Fruit fly (Drosophila melanogaster) whole organism, embryonic: ENCODE data around the gene E2f2.

ENCODE experiments used
- BEAF-32 ChIP-seq: fragments of 200-800 bp; sonication (Bioruptor generic); optimal IDR thresholded peaks from 3 replicates; lab custom pipeline; 2017; ENCODE audit warnings: missing biosample characterization, missing genetic modification characterization, mild to moderate bottlenecking, moderate library complexity, missing genetic modification reagents
- CG10209 ChIP-seq: fragments of 200-800 bp; sonication (Bioruptor generic); optimal IDR thresholded peaks from 3 replicates; lab custom pipeline; 2017; ENCODE audit warnings: missing biosample characterization, mild to moderate bottlenecking, missing genetic modification characterization, missing genetic modification reagents
- CG11696 ChIP-seq: fragments of 200-800 bp; sonication (Bioruptor generic); IDR thresholded peaks from 2 replicates; pipeline ENCODE4 v1.3.6; 2022; ENCODE audit warnings: missing biosample characterization, missing genetic modification characterization
- CG12391 ChIP-seq: fragments of 200-800 bp; sonication (Bioruptor generic); optimal IDR thresholded peaks from 3 replicates; lab custom pipeline; 2018; ENCODE audit warnings: missing biosample characterization, mild to moderate bottlenecking, missing genetic modification characterization, moderate library complexity
- CG16813 ChIP-seq: fragments of 200-800 bp; sonication (Bioruptor generic); IDR thresholded peaks from 3 replicates; pipeline ENCODE4 v1.3.6; 2022; ENCODE audit warnings: missing biosample characterization, missing genetic modification characterization; ENCODE audit not compliant: partially characterized antibody
- CG18764 ChIP-seq: fragments of 200-800 bp; sonication (Bioruptor generic); optimal IDR thresholded peaks from 3 replicates; lab custom pipeline; 2016; ENCODE audit warnings: missing biosample characterization, missing genetic modification characterization
- CG2120 ChIP-seq: fragments of 200-800 bp; sonication (Bioruptor generic); optimal IDR thresholded peaks from 3 replicates; lab custom pipeline; 2016; ENCODE audit warnings: missing biosample characterization, missing genetic modification characterization
- CG2129 ChIP-seq: fragments of 200-800 bp; sonication (Bioruptor generic); IDR thresholded peaks from 2 replicates; pipeline ENCODE4 v1.3.6; 2022; ENCODE audit warnings: missing biosample characterization, missing genetic modification characterization; ENCODE audit not compliant: partially characterized antibody
- CG32532 ChIP-seq: fragments of 200-800 bp; sonication (Bioruptor generic); IDR thresholded peaks from 2 replicates; pipeline ENCODE4 v1.3.6; 2022; ENCODE audit warnings: missing biosample characterization, missing genetic modification characterization
- CG32772 ChIP-seq: fragments of 200-800 bp; sonication (Bioruptor generic); IDR thresholded peaks from 2 replicates; pipeline ENCODE4 v1.3.6; 2022; ENCODE audit warnings: missing biosample characterization, missing genetic modification characterization
- CG4328 ChIP-seq: fragments of 200-800 bp; sonication (Bioruptor generic); optimal IDR thresholded peaks from 3 replicates; lab custom pipeline; 2017; ENCODE audit warnings: missing biosample characterization, missing genetic modification reagents, missing genetic modification characterization
- CG6765 ChIP-seq: fragments of 200-800 bp; sonication (Bioruptor generic); optimal IDR thresholded peaks from 3 replicates; lab custom pipeline; 2017; ENCODE audit warnings: missing biosample characterization, mild to moderate bottlenecking, missing genetic modification characterization
- CG7556 ChIP-seq: fragments of 200-800 bp; sonication (Bioruptor generic); optimal IDR thresholded peaks from 2 replicates; lab custom pipeline; 2017; ENCODE audit warnings: missing biosample characterization, mild to moderate bottlenecking, missing genetic modification characterization
- CG7928 ChIP-seq: fragments of 200-800 bp; sonication (Bioruptor generic); optimal IDR thresholded peaks from 2 replicates; lab custom pipeline; 2017; ENCODE audit warnings: missing biosample characterization, mild to moderate bottlenecking, missing genetic modification characterization
- D19A ChIP-seq: fragments of 200-800 bp; optimal IDR thresholded peaks from 3 replicates; lab custom pipeline; 2019; ENCODE audit warnings: missing biosample characterization, mild to moderate bottlenecking, missing genetic modification characterization, moderate library complexity
- Drgx ChIP-seq: fragments of 200-800 bp; sonication (Bioruptor generic); IDR thresholded peaks from 2 replicates; pipeline ENCODE4 v1.3.6; 2022; ENCODE audit warnings: missing biosample characterization, missing genetic modification characterization
- Fer1 ChIP-seq: fragments of 200-800 bp; sonication (Bioruptor generic); optimal IDR thresholded peaks from 2 replicates; lab custom pipeline; 2017; ENCODE audit warnings: missing biosample characterization, mild to moderate bottlenecking, missing genetic modification characterization
- H2.0 ChIP-seq: fragments of 200-800 bp; sonication (Bioruptor generic); IDR thresholded peaks from 2 replicates; pipeline ENCODE4 v1.3.6; 2022; ENCODE audit warnings: missing biosample characterization, missing genetic modification characterization
- Hr3 ChIP-seq: fragments of 200-800 bp; sonication (Bioruptor generic); optimal IDR thresholded peaks from 3 replicates; lab custom pipeline; 2016; ENCODE audit warnings: missing biosample characterization, missing genetic modification characterization
- Hr51 ChIP-seq, 2 experiments: fragments of 200-800 bp; sonication (Bioruptor generic); optimal IDR thresholded peaks; 2 replicates in 1 of 2; 3 replicates in 1 of 2; lab custom pipeline; 2016 to 2018; ENCODE audit warnings: missing biosample characterization in 2 of 2, missing genetic modification characterization in 2 of 2, mild to moderate bottlenecking in 1 of 2, moderate library complexity in 1 of 2
- Mes4 ChIP-seq: fragments of 200-800 bp; sonication (Bioruptor generic); optimal IDR thresholded peaks from 2 replicates; lab custom pipeline; 2016; ENCODE audit warnings: missing biosample characterization, missing genetic modification characterization
- Oaz ChIP-seq: fragments of 200-800 bp; sonication (Bioruptor generic); IDR thresholded peaks from 2 replicates; pipeline ENCODE4 v1.3.6; 2022; ENCODE audit warnings: missing biosample characterization, missing genetic modification characterization
- Sin3A ChIP-seq: fragments of >200 bp; optimal IDR thresholded peaks from 2 replicates; lab custom pipeline; 2018
- Sry-β ChIP-seq: fragments of 200-800 bp; sonication (Bioruptor generic); optimal IDR thresholded peaks from 2 replicates; lab custom pipeline; 2018; ENCODE audit warnings: missing biosample characterization, mild to moderate bottlenecking, missing genetic modification characterization, moderate library complexity
- al ChIP-seq: fragments of 200-800 bp; sonication (Bioruptor generic); IDR thresholded peaks from 2 replicates; pipeline ENCODE4 v1.3.6; 2022; ENCODE audit warnings: missing biosample characterization, missing genetic modification characterization
- bab2 ChIP-seq: fragments of 200-800 bp; sonication (Bioruptor generic); optimal IDR thresholded peaks from 2 replicates; lab custom pipeline; 2016; ENCODE audit warnings: missing biosample characterization, missing genetic modification characterization
- bcd ChIP-seq: fragments of 200-800 bp; sonication (Bioruptor generic); optimal IDR thresholded peaks from 2 replicates; lab custom pipeline; 2017; ENCODE audit warnings: missing biosample characterization, mild to moderate bottlenecking, missing genetic modification characterization
- cg ChIP-seq: fragments of 200-800 bp; sonication (Bioruptor generic); optimal IDR thresholded peaks from 3 replicates; lab custom pipeline; 2019; ENCODE audit warnings: missing biosample characterization, mild to moderate bottlenecking, missing genetic modification characterization, moderate library complexity
- crol ChIP-seq: fragments of 200-800 bp; sonication (Bioruptor generic); IDR thresholded peaks from 2 replicates; pipeline ENCODE4 v1.3.6; 2022; ENCODE audit warnings: missing biosample characterization, missing genetic modification characterization
- dati ChIP-seq: fragments of 200-800 bp; sonication (Bioruptor generic); IDR thresholded peaks from 2 replicates; pipeline ENCODE4 v1.3.6; 2022; ENCODE audit warnings: missing biosample characterization, missing genetic modification characterization
- dysf ChIP-seq: fragments of 200-800 bp; sonication (Bioruptor generic); IDR thresholded peaks from 3 replicates; pipeline ENCODE4 v1.3.6; 2022; ENCODE audit warnings: missing biosample characterization, missing genetic modification characterization
- emc ChIP-seq: fragments of 200-800 bp; sonication (Bioruptor generic); optimal IDR thresholded peaks from 2 replicates; lab custom pipeline; 2016; ENCODE audit warnings: missing biosample characterization, missing genetic modification characterization
- fd3F ChIP-seq: fragments of 200-800 bp; sonication (Bioruptor generic); optimal IDR thresholded peaks from 2 replicates; lab custom pipeline; 2018; ENCODE audit warnings: missing biosample characterization, mild to moderate bottlenecking, missing genetic modification characterization, moderate library complexity
- fru ChIP-seq: fragments of >200 bp; optimal IDR thresholded peaks from 2 replicates; lab custom pipeline; 2017
- gsb ChIP-seq: fragments of 200-800 bp; sonication (Bioruptor generic); IDR thresholded peaks from 2 replicates; pipeline ENCODE4 v1.3.6; 2022; ENCODE audit warnings: missing biosample characterization, missing genetic modification characterization
- hb ChIP-seq: fragments of 200-800 bp; sonication (Bioruptor generic); IDR thresholded peaks from 3 replicates; pipeline ENCODE4 v1.3.6; 2022; ENCODE audit warnings: missing biosample characterization, missing genetic modification characterization; ENCODE audit not compliant: partially characterized antibody
- ind ChIP-seq: fragments of 200-800 bp; sonication (Bioruptor generic); optimal IDR thresholded peaks from 3 replicates; lab custom pipeline; 2016; ENCODE audit warnings: missing biosample characterization, missing genetic modification characterization
- ken ChIP-seq: fragments of 200-800 bp; sonication (Bioruptor generic); IDR thresholded peaks from 3 replicates; pipeline ENCODE4 v1.3.6; 2022; ENCODE audit warnings: missing biosample characterization, missing genetic modification characterization
- kni ChIP-seq: fragments of 200-800 bp; sonication (Bioruptor generic); optimal IDR thresholded peaks from 3 replicates; lab custom pipeline; 2017; ENCODE audit warnings: mild to moderate bottlenecking, missing biosample characterization, missing genetic modification reagents, missing genetic modification characterization
- lbe ChIP-seq: fragments of 200-800 bp; sonication (Bioruptor generic); optimal IDR thresholded peaks from 2 replicates; lab custom pipeline; 2016; ENCODE audit warnings: missing biosample characterization, mild to moderate bottlenecking, missing genetic modification characterization
- mld ChIP-seq: fragments of 200-800 bp; sonication (Bioruptor generic); IDR thresholded peaks from 3 replicates; pipeline ENCODE4 v1.3.6; 2022; ENCODE audit warnings: missing biosample characterization, missing genetic modification characterization; ENCODE audit not compliant: partially characterized antibody
- otp ChIP-seq: fragments of 200-800 bp; sonication (Bioruptor generic); IDR thresholded peaks from 3 replicates; pipeline ENCODE4, ENCODE4 v1.3.6; 2022; ENCODE audit warnings: missing biosample characterization, missing genetic modification characterization
- peb ChIP-seq: fragments of 200-800 bp; sonication (Bioruptor generic); IDR thresholded peaks from 2 replicates; pipeline ENCODE4 v1.3.6; 2022; ENCODE audit warnings: missing biosample characterization, missing genetic modification characterization
- ro ChIP-seq: fragments of 200-800 bp; sonication (Bioruptor generic); IDR thresholded peaks from 2 replicates; pipeline ENCODE4 v1.3.6; 2022; ENCODE audit warnings: missing biosample characterization, missing genetic modification characterization
- row ChIP-seq: fragments of 200-800 bp; sonication (Bioruptor generic); IDR thresholded peaks from 3 replicates; pipeline ENCODE4 v1.3.6; 2022; ENCODE audit warnings: missing biosample characterization, missing genetic modification characterization
- shn ChIP-seq: fragments of 200-800 bp; sonication (Bioruptor generic); optimal IDR thresholded peaks from 3 replicates; lab custom pipeline; 2016; ENCODE audit warnings: missing biosample characterization, missing genetic modification characterization
- sim ChIP-seq: fragments of 200-800 bp; sonication (Bioruptor generic); IDR thresholded peaks from 2 replicates; pipeline ENCODE4 v1.3.6; 2022; ENCODE audit warnings: missing biosample characterization, missing genetic modification characterization
- vnd ChIP-seq: fragments of 200-800 bp; sonication (Bioruptor generic); IDR thresholded peaks from 3 replicates; pipeline ENCODE4 v1.3.6; 2022; ENCODE audit warnings: missing biosample characterization, missing genetic modification characterization; ENCODE audit not compliant: partially characterized antibody
- zfh1 ChIP-seq: fragments of 200-800 bp; sonication (Bioruptor generic); IDR thresholded peaks from 3 replicates; pipeline ENCODE4 v1.3.6; 2022; ENCODE audit warnings: missing biosample characterization, missing genetic modification characterization

The E2f2 gene

DNA sequence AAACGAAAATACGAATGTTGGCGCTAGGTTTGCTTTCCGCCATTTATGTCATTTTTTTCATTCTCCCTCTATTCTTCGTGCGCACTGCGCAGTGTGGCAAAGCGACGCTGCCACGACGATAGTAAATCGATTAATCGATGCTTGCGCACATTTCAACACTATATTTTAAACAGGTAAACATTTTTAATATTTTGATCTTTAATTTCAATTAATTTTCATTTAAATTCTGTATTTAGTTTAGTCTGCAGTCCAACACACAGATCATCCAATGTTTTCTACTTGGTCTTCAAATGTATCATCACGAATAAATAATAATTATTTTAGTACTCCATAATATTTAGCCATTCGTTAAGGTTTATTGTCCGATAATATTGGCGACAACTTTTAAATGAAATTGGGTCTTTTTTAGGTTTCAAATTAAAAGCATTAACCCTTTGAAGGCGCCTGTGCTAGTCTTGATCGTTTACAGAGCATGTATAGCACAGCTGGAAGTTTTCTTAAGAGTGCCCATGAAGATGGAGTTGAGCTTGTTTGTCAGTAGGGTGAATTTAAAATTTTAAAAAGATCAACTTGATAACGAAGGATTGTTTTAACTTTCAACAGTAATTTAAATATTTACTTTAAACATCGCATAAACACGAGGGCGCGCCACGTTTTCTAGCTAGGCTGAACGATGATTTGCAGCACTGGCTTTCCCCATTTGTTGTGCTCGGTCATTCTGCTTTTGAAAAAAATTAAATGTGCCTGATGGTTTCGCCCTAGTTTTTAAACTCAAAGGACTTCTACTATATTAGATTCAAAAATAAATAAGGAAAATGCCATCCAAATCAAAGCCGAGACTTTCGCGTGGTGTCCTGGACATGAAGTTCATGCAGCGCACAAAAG lies at the start of gene E2f2, which contains the start of gene Mpp6 (continued):
- no peak for TF ChIP-seq kni (GFP tag; lab: Kevin White, UChicago)
- no peak for TF ChIP-seq ro (GFP tag; lab: Robert Waterston, UW)
- peak; percentile 29; the same call in 1 of the 3 replicates for TF ChIP-seq dysf (GFP tag; lab: Robert Waterston, UW)
- TF ChIP-seq Mes4 (GFP tag; lab: Kevin White, UChicago): no peak
- peak; percentile 86 for TF ChIP-seq CG16813
- peak; percentile 29; the same call in 1 of the 2 replicates for TF ChIP-seq al (GFP tag; lab: Robert Waterston, UW)
- TF ChIP-seq ken (GFP tag; lab: Robert Waterston, UW): peak; percentile 75
- no peak for TF ChIP-seq shn
- peak; percentile 34; the same call in 1 of the 2 replicates for TF ChIP-seq sim (GFP tag; lab: Robert Waterston, UW)
- TF ChIP-seq CG11696 (GFP tag; lab: Robert Waterston, UW): no peak
- TF ChIP-seq Hr3 (GFP tag; lab: Kevin White, UChicago): peak; percentile 20
- no peak for TF ChIP-seq fru (lab: Kevin White, UChicago)
- no peak for TF ChIP-seq gsb (GFP tag; lab: Robert Waterston, UW)
- peak; percentile 65 for TF ChIP-seq CG2129
- TF ChIP-seq mld (GFP tag; lab: Robert Waterston, UW): peak; percentile 84
- peak; percentile 9 for TF ChIP-seq emc (GFP tag; lab: Kevin White, UChicago)
- TF ChIP-seq CG18764 (GFP tag; lab: Kevin White, UChicago): no peak
- peak; percentile 21 for TF ChIP-seq Fer1 (GFP tag; lab: Kevin White, UChicago)
- no peak for TF ChIP-seq fd3F
- TF ChIP-seq zfh1 (GFP tag; lab: Robert Waterston, UW): peak; percentile 58; the same call in 2 of the 3 replicates
- peak; percentile 28 for TF ChIP-seq bcd
- no peak for TF ChIP-seq Oaz (GFP tag; lab: Robert Waterston, UW)
- TF ChIP-seq BEAF-32: peak; percentile 86
- TF ChIP-seq crol (GFP tag; lab: Robert Waterston, UW): no peak
- peak; percentile 23 for TF ChIP-seq CG10209 (GFP tag; lab: Kevin White, UChicago)
- TF ChIP-seq peb (GFP tag; lab: Robert Waterston, UW): no peak
- no peak for TF ChIP-seq Drgx (GFP tag; lab: Robert Waterston, UW)
- no peak for TF ChIP-seq otp (GFP tag; lab: Robert Waterston, UW)
- TF ChIP-seq Hr51 (GFP tag; optimal IDR thresholded peaks at IDR 0.05; lab: Kevin White, UChicago): peak in 1 of 2 experiments; percentile 17
- peak; percentile 1 for TF ChIP-seq Sin3A (lab: Kevin White, UChicago)
- TF ChIP-seq ind: peak; percentile 2
- TF ChIP-seq hb (GFP tag; lab: Robert Waterston, UW): peak; percentile 81
- TF ChIP-seq CG32772 (GFP tag; lab: Robert Waterston, UW): peak; percentile 61
- TF ChIP-seq vnd (GFP tag; lab: Robert Waterston, UW): peak; percentile 79
- TF ChIP-seq dati (GFP tag; lab: Robert Waterston, UW): no peak
- TF ChIP-seq row (GFP tag; lab: Robert Waterston, UW): peak; percentile 53
- TF ChIP-seq CG2120 (GFP tag; lab: Kevin White, UChicago): peak; percentile 61
- peak; percentile 15; the same call in 1 of the 2 replicates for TF ChIP-seq H2.0 (GFP tag; lab: Robert Waterston, UW)
- TF ChIP-seq Sry-β: peak; percentile 44
- TF ChIP-seq CG6765: no peak
- TF ChIP-seq CG7928 (GFP tag; lab: Kevin White, UChicago): no peak
- TF ChIP-seq lbe (GFP tag; lab: Kevin White, UChicago): peak; percentile 35
- TF ChIP-seq CG12391: peak; percentile 6
- TF ChIP-seq CG32532 (GFP tag; lab: Robert Waterston, UW): peak; percentile 67; the same call in 1 of the 2 replicates
- no peak for TF ChIP-seq CG4328 (GFP tag; lab: Kevin White, UChicago)
- TF ChIP-seq CG7556 (GFP tag; lab: Kevin White, UChicago): peak; percentile 33
- TF ChIP-seq bab2: peak; percentile 18
- no peak for TF ChIP-seq D19A (tag; lab: Kevin White, UChicago)
- TF ChIP-seq cg (GFP tag; lab: Kevin White, UChicago): no peak
